Worm (Caenorhabditis elegans) whole organism, L2 larva: ENCODE data around the gene str-129.

ENCODE experiments used
- ama-1 ChIP-seq: fragments of 150-350 bp; optimal IDR thresholded peaks from 2 replicates; lab custom pipeline; 2018; ENCODE audit warnings: inconsistent platforms
- blmp-1 ChIP-seq: sonication (generic microtip); optimal IDR thresholded peaks from 2 replicates; lab custom pipeline; 2017; ENCODE audit warnings: missing genetic modification characterization, mild to moderate bottlenecking, missing compliant biosample characterization, antibody characterized with exemption, moderate library complexity; ENCODE audit not compliant: insufficient read depth
- egl-27 ChIP-seq: sonication (generic microtip); optimal IDR thresholded peaks from 3 replicates; lab custom pipeline; 2017; ENCODE audit warnings: missing biosample characterization, missing genetic modification reagents, missing genetic modification characterization
- elt-3 ChIP-seq: sonication (generic microtip); optimal IDR thresholded peaks from 2 replicates; lab custom pipeline; 2017; ENCODE audit warnings: missing biosample characterization, missing genetic modification characterization
- lin-11 ChIP-seq: fragments of 150-350 bp; sonication (generic microtip); optimal IDR thresholded peaks from 2 replicates; lab custom pipeline; 2014; ENCODE audit warnings: missing biosample characterization, missing genetic modification characterization, inconsistent platforms, mixed read lengths
- lin-39 ChIP-seq: fragments of 150-350 bp; optimal IDR thresholded peaks from 2 replicates; lab custom pipeline; 2014; ENCODE audit warnings: missing biosample characterization, missing genetic modification reagents, missing genetic modification characterization
- lsy-2 ChIP-seq, 2 experiments: fragments of 150-350 bp in 1 of 2; sonication (generic microtip) in 1 of 2; optimal IDR thresholded peaks; 2 replicates each; lab custom pipeline; 2014 to 2017; ENCODE audit warnings: missing biosample characterization in 2 of 2, missing genetic modification characterization in 2 of 2
- nhr-129 ChIP-seq: fragments of 150-350 bp; optimal IDR thresholded peaks from 2 replicates; lab custom pipeline; 2014; ENCODE audit warnings: missing biosample characterization, missing genetic modification characterization
- unc-55 ChIP-seq: fragments of 150-350 bp; sonication (generic microtip); optimal IDR thresholded peaks from 3 replicates; lab custom pipeline; 2014; ENCODE audit warnings: missing biosample characterization, missing genetic modification reagents, missing genetic modification characterization

DNA sequence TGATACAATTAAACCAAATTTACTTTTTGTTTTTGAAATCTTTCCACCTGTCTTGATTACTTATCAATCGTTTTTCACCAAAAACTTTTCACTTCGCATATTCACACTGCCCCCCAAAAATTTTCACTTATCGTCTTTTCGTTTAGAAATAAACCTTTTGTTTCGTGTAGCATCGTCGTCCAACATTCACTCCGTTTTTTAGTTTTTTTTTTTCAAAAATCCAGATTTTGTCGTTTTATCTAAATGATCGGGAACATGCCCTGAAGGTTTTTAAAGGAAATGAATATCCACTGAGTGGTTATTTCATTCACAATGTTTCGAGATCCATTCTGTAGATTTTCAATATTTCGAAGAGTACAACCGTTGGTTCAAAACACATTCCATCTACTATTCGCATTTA lies 25.7 kb upstream of the str-129 start, which contains the start of gene D1014.7:
- TF ChIP-seq elt-3 (tag; lab: Kevin White, UChicago) (no peak), lin-39 (tag; lab: Kevin White, UChicago) (no peak), egl-27 (no peak), unc-55 (GFP tag; lab: Kevin White, UChicago) (no peak), ama-1 (lab: Kevin White, UChicago) (no peak), lsy-2 (tag; optimal IDR thresholded peaks at IDR 0.05; lab: Kevin White, UChicago) (no peak), blmp-1 (tag; lab: Kevin White, UChicago) (no peak), nhr-129 (tag; lab: Kevin White, UChicago) (no peak), lin-11 (tag; lab: Kevin White, UChicago) (no peak)
